Worm (Caenorhabditis elegans) whole organism, L3 larva: Measurements from ENCODE around the gene fubl-3.

Source experiments
- aly-2 ChIP-seq: fragments of 150-350 bp; optimal IDR thresholded peaks from 2 replicates; lab custom pipeline; 2014; ENCODE audit warnings: missing biosample characterization, missing genetic modification characterization
- ama-1 ChIP-seq: fragments of 150-350 bp; optimal IDR thresholded peaks from 2 replicates; lab custom pipeline; 2018
- ceh-28 ChIP-seq: fragments of 150-350 bp; optimal IDR thresholded peaks from 2 replicates; lab custom pipeline; 2014; ENCODE audit warnings: missing biosample characterization, missing genetic modification reagents, missing genetic modification characterization
- elt-2 ChIP-seq: sonication (generic microtip); optimal IDR thresholded peaks from 2 replicates; lab custom pipeline; 2016; ENCODE audit warnings: missing genetic modification reagents, mild to moderate bottlenecking, missing genetic modification characterization, missing compliant biosample characterization
- eor-1 ChIP-seq, 2 experiments: fragments of 150-350 bp; optimal IDR thresholded peaks; 2 replicates each; lab custom pipeline; 2014 to 2018; ENCODE audit warnings: missing biosample characterization in 2 of 2, missing genetic modification characterization in 2 of 2
- fkh-10 ChIP-seq: sonication (generic microtip); optimal IDR thresholded peaks from 2 replicates; lab custom pipeline; 2017; ENCODE audit warnings: missing biosample characterization, missing genetic modification reagents, missing genetic modification characterization
- hmg-11 ChIP-seq: sonication (generic microtip); optimal IDR thresholded peaks from 2 replicates; lab custom pipeline; 2016; ENCODE audit warnings: missing genetic modification characterization, missing compliant biosample characterization
- jun-1 ChIP-seq: fragments of 150-350 bp; optimal IDR thresholded peaks from 2 replicates; lab custom pipeline; 2014; ENCODE audit warnings: missing biosample characterization, missing genetic modification reagents, missing genetic modification characterization
- lsy-12 ChIP-seq: sonication (generic microtip); optimal IDR thresholded peaks from 2 replicates; lab custom pipeline; 2016; ENCODE audit warnings: mild to moderate bottlenecking, missing genetic modification characterization, missing compliant biosample characterization
- nhr-11 ChIP-seq: fragments of 150-350 bp; optimal IDR thresholded peaks from 2 replicates; lab custom pipeline; 2014; ENCODE audit warnings: missing biosample characterization, missing genetic modification characterization
- nhr-25 ChIP-seq: sonication (generic microtip); optimal IDR thresholded peaks from 2 replicates; lab custom pipeline; 2017; ENCODE audit warnings: missing biosample characterization, missing genetic modification characterization
- nhr-28 ChIP-seq: fragments of 150-350 bp; optimal IDR thresholded peaks from 2 replicates; lab custom pipeline; 2014; ENCODE audit warnings: missing biosample characterization, missing genetic modification characterization
- nhr-76 ChIP-seq: fragments of 150-350 bp; sonication (generic microtip); optimal IDR thresholded peaks from 5 replicates; lab custom pipeline; 2014; ENCODE audit warnings: missing biosample characterization, missing genetic modification characterization
- pqm-1 ChIP-seq: fragments of 150-350 bp; optimal IDR thresholded peaks from 2 replicates; lab custom pipeline; 2017; ENCODE audit warnings: missing biosample characterization, missing genetic modification characterization, inconsistent platforms
- sea-2 ChIP-seq: fragments of 150-350 bp; sonication (generic microtip); optimal IDR thresholded peaks from 4 replicates; lab custom pipeline; 2014; ENCODE audit warnings: missing biosample characterization, missing genetic modification reagents, missing genetic modification characterization
- snpc-4 ChIP-seq: fragments of 150-350 bp; optimal IDR thresholded peaks from 2 replicates; lab custom pipeline; 2014; ENCODE audit warnings: missing biosample characterization, missing genetic modification characterization
- unc-39 ChIP-seq: sonication (generic microtip); optimal IDR thresholded peaks from 4 replicates; lab custom pipeline; 2017; ENCODE audit warnings: missing biosample characterization, missing genetic modification characterization
- ztf-4 ChIP-seq: fragments of 150-350 bp; optimal IDR thresholded peaks from 2 replicates; lab custom pipeline; 2014; ENCODE audit warnings: missing biosample characterization, missing genetic modification characterization

fubl-3 gene

ce11 chrX:17479694-17480574, 45.7 kb downstream of the fubl-3 start (continued):
- TF ChIP-seq fkh-10 (GFP tag; lab: Kevin White, UChicago) (peak; percentile 86), elt-2 (tag; lab: Kevin White, UChicago) (peak; percentile 84), ztf-4 (tag; lab: Kevin White, UChicago) (peak; percentile 62), nhr-76 (tag; lab: Kevin White, UChicago) (no peak), jun-1 (tag; lab: Kevin White, UChicago) (peak; percentile 87), pqm-1 (peak; percentile 39), nhr-11 (tag; lab: Kevin White, UChicago) (peak; percentile 44), nhr-25 (tag; lab: Kevin White, UChicago) (peak; percentile 79), unc-39 (tag; lab: Kevin White, UChicago) (no peak), eor-1 (tag; optimal IDR thresholded peaks at IDR 0.05; lab: Kevin White, UChicago) (no peak), lsy-12 (peak; percentile 68), hmg-11 (tag; lab: Kevin White, UChicago) (peak; percentile 93), ceh-28 (tag; lab: Kevin White, UChicago) (peak; percentile 89), snpc-4 (tag; lab: Kevin White, UChicago) (peak; percentile 62), nhr-28 (tag; lab: Kevin White, UChicago) (no peak)

- TF ChIP-seq ama-1 (lab: Kevin White, UChicago), result peak; percentile 23
- no peak for TF ChIP-seq elt-2 (tag; lab: Kevin White, UChicago)
- TF ChIP-seq pqm-1, result peak; percentile 28
- TF ChIP-seq, all 47 proteins: peak for 2
These were observed 47.8 kb downstream of the fubl-3 start for ce11 chrX:17481892-17482515.

ce11 chrX:17486735-17487134, 52.5 kb downstream of the fubl-3 start, which contains the start of gene npr-24:
npr-24 (minus strand) TSS chrX:17486835.
- no peak for TF ChIP-seq sea-2
- TF ChIP-seq aly-2 (tag; lab: Kevin White, UChicago), result no peak
